Fruit fly (Drosophila melanogaster) whole organism, embryonic: ENCODE results near the gene CG31898.

Source experiments
- Atf6 ChIP-seq: fragments of 200-800 bp; sonication (Bioruptor generic); IDR thresholded peaks from 2 replicates; pipeline ENCODE4 v1.3.6; 2022; ENCODE audit warnings: missing biosample characterization, missing genetic modification characterization
- Awh ChIP-seq: fragments of 200-800 bp; sonication (Bioruptor generic); IDR thresholded peaks from 2 replicates; pipeline ENCODE4, ENCODE4 v1.3.6; 2022; ENCODE audit warnings: missing biosample characterization, missing genetic modification characterization
- CG10274 ChIP-seq: fragments of 200-800 bp; sonication (Bioruptor generic); optimal IDR thresholded peaks from 3 replicates; lab custom pipeline; 2017; ENCODE audit warnings: missing biosample characterization, mild to moderate bottlenecking, missing genetic modification characterization
- CG10321 ChIP-seq: fragments of 200-800 bp; sonication (Bioruptor generic); IDR thresholded peaks from 2 replicates; pipeline ENCODE4 v1.3.6; 2022; ENCODE audit warnings: missing biosample characterization, missing genetic modification characterization
- CG12236 ChIP-seq: fragments of 200-800 bp; sonication (Bioruptor generic); optimal IDR thresholded peaks from 2 replicates; lab custom pipeline; 2016; ENCODE audit warnings: missing biosample characterization, missing genetic modification characterization
- CG17328 ChIP-seq: fragments of 200-800 bp; sonication (Bioruptor generic); IDR thresholded peaks from 2 replicates; pipeline ENCODE4 v1.3.6; 2022; ENCODE audit warnings: missing biosample characterization, missing genetic modification characterization
- CG33557 ChIP-seq: fragments of 200-800 bp; sonication (Bioruptor generic); optimal IDR thresholded peaks from 2 replicates; lab custom pipeline; 2019; ENCODE audit warnings: missing biosample characterization, mild to moderate bottlenecking, missing genetic modification characterization, moderate library complexity
- CG6254 ChIP-seq: fragments of 200-800 bp; sonication (Bioruptor generic); optimal IDR thresholded peaks from 3 replicates; lab custom pipeline; 2017; ENCODE audit warnings: mild to moderate bottlenecking, missing biosample characterization, missing genetic modification reagents, missing genetic modification characterization
- CG6813 ChIP-seq: fragments of 200-800 bp; sonication (Bioruptor generic); optimal IDR thresholded peaks from 2 replicates; lab custom pipeline; 2017; ENCODE audit warnings: missing biosample characterization, missing genetic modification characterization, mild to moderate bottlenecking, moderate library complexity, missing genetic modification reagents
- CG9609 ChIP-seq: fragments of 200-800 bp; sonication (Bioruptor generic); optimal IDR thresholded peaks from 3 replicates; lab custom pipeline; 2016; ENCODE audit warnings: missing biosample characterization, missing genetic modification characterization
- Camta ChIP-seq: fragments of 200-800 bp; sonication (Bioruptor generic); optimal IDR thresholded peaks from 2 replicates; lab custom pipeline; 2016; ENCODE audit warnings: missing biosample characterization, missing genetic modification characterization
- Dbx ChIP-seq: fragments of 200-800 bp; sonication (Bioruptor generic); IDR thresholded peaks from 3 replicates; pipeline ENCODE4 v1.3.6; 2022; ENCODE audit warnings: missing biosample characterization, missing genetic modification characterization
- E2f1 ChIP-seq: fragments of 200-800 bp; sonication (Bioruptor generic); IDR thresholded peaks from 2 replicates; pipeline ENCODE4 v1.3.6; 2022; ENCODE audit warnings: missing biosample characterization, missing genetic modification characterization
- E2f2 ChIP-seq: fragments of 200-800 bp; sonication (Bioruptor generic); IDR thresholded peaks from 2 replicates; pipeline ENCODE4 v1.3.6; 2022; ENCODE audit warnings: missing biosample characterization, missing genetic modification characterization
- Fer3 ChIP-seq: fragments of 200-800 bp; sonication (Bioruptor generic); optimal IDR thresholded peaks from 2 replicates; lab custom pipeline; 2018; ENCODE audit warnings: missing biosample characterization, mild to moderate bottlenecking, missing genetic modification characterization, moderate library complexity
- HLH4C ChIP-seq: fragments of 200-800 bp; sonication (Bioruptor generic); IDR thresholded peaks from 3 replicates; pipeline ENCODE4 v1.3.6; 2022; ENCODE audit warnings: missing biosample characterization, missing genetic modification characterization; ENCODE audit not compliant: partially characterized antibody
- Hmx ChIP-seq: fragments of 200-800 bp; sonication (Bioruptor generic); optimal IDR thresholded peaks from 2 replicates; lab custom pipeline; 2016; ENCODE audit warnings: missing biosample characterization, missing genetic modification characterization
- Lpt ChIP-seq: fragments of >200 bp; optimal IDR thresholded peaks from 2 replicates; lab custom pipeline; 2018; ENCODE audit warnings: missing biosample characterization, missing genetic modification characterization
- NK7.1 ChIP-seq: fragments of 200-800 bp; sonication (Bioruptor generic); optimal IDR thresholded peaks from 3 replicates; lab custom pipeline; 2016; ENCODE audit warnings: missing biosample characterization, missing genetic modification characterization
- Opbp ChIP-seq: fragments of 200-800 bp; sonication (Bioruptor generic); IDR thresholded peaks from 3 replicates; pipeline ENCODE4 v1.3.6; 2022; ENCODE audit warnings: missing biosample characterization, missing genetic modification characterization; ENCODE audit not compliant: partially characterized antibody
- Rx ChIP-seq: fragments of 200-800 bp; sonication (Bioruptor generic); IDR thresholded peaks from 2 replicates; pipeline ENCODE4 v1.3.6; 2022; ENCODE audit warnings: missing biosample characterization, missing genetic modification characterization
- YL-1 ChIP-seq: fragments of 200-800 bp; sonication (Bioruptor generic); optimal IDR thresholded peaks from 3 replicates; lab custom pipeline; 2017; ENCODE audit warnings: missing biosample characterization, mild to moderate bottlenecking, missing genetic modification characterization
- btn ChIP-seq: fragments of 200-800 bp; sonication (Bioruptor generic); optimal IDR thresholded peaks from 2 replicates; lab custom pipeline; 2016; ENCODE audit warnings: missing biosample characterization, missing genetic modification characterization
- ci ChIP-seq: fragments of 200-800 bp; sonication (Bioruptor generic); IDR thresholded peaks from 3 replicates; pipeline ENCODE4 v1.3.6; 2022; ENCODE audit warnings: missing biosample characterization, missing genetic modification characterization
- corto ChIP-seq: fragments of 200-800 bp; sonication (Bioruptor generic); optimal IDR thresholded peaks from 2 replicates; lab custom pipeline; 2016; ENCODE audit warnings: missing biosample characterization, mild to moderate bottlenecking, missing genetic modification characterization, moderate library complexity
- dysf ChIP-seq: fragments of 200-800 bp; sonication (Bioruptor generic); IDR thresholded peaks from 3 replicates; pipeline ENCODE4 v1.3.6; 2022; ENCODE audit warnings: missing biosample characterization, missing genetic modification characterization
- fd3F ChIP-seq: fragments of 200-800 bp; sonication (Bioruptor generic); optimal IDR thresholded peaks from 2 replicates; lab custom pipeline; 2018; ENCODE audit warnings: missing biosample characterization, mild to moderate bottlenecking, missing genetic modification characterization, moderate library complexity
- gce ChIP-seq: fragments of 200-800 bp; sonication (Bioruptor generic); IDR thresholded peaks from 3 replicates; pipeline ENCODE4 v1.3.6; 2022; ENCODE audit warnings: missing biosample characterization, missing genetic modification characterization
- gcm ChIP-seq: fragments of 200-800 bp; sonication (Bioruptor generic); optimal IDR thresholded peaks from 2 replicates; lab custom pipeline; 2019; ENCODE audit warnings: missing biosample characterization, mild to moderate bottlenecking, missing genetic modification characterization, moderate library complexity
- gem ChIP-seq: fragments of 200-800 bp; sonication (Bioruptor generic); optimal IDR thresholded peaks from 2 replicates; lab custom pipeline; 2019; ENCODE audit warnings: missing biosample characterization, mild to moderate bottlenecking, missing genetic modification characterization, moderate library complexity
- h ChIP-seq: fragments of >200 bp; optimal IDR thresholded peaks from 2 replicates; lab custom pipeline; 2017
- hbn ChIP-seq: fragments of 200-800 bp; sonication (Bioruptor generic); IDR thresholded peaks from 2 replicates; pipeline ENCODE4 v1.3.6; 2022; ENCODE audit warnings: missing biosample characterization, missing genetic modification characterization; ENCODE audit not compliant: partially characterized antibody
- lbe ChIP-seq: fragments of 200-800 bp; sonication (Bioruptor generic); optimal IDR thresholded peaks from 2 replicates; lab custom pipeline; 2016; ENCODE audit warnings: missing biosample characterization, mild to moderate bottlenecking, missing genetic modification characterization
- lov ChIP-seq, 2 experiments: fragments of 200-800 bp in 1 of 2; fragments of >200 bp in 1 of 2; sonication (Bioruptor generic) in 1 of 2; IDR thresholded peaks in 1 of 2; optimal IDR thresholded peaks in 1 of 2; 2 replicates in 1 of 2; 3 replicates in 1 of 2; pipeline versions ENCODE4 v1.3.6 to Lab custom; 2017 to 2022; ENCODE audit warnings: missing biosample characterization in 1 of 2, missing genetic modification characterization in 1 of 2
- nerfin-1 ChIP-seq: fragments of 200-800 bp; sonication (Bioruptor generic); optimal IDR thresholded peaks from 3 replicates; lab custom pipeline; 2019; ENCODE audit warnings: missing biosample characterization, mild to moderate bottlenecking, missing genetic modification characterization, moderate library complexity
- nom ChIP-seq: fragments of 200-800 bp; sonication (Bioruptor generic); optimal IDR thresholded peaks from 2 replicates; lab custom pipeline; 2017; ENCODE audit warnings: missing biosample characterization, missing genetic modification characterization, mild to moderate bottlenecking, moderate library complexity, missing genetic modification reagents
- onecut ChIP-seq: fragments of 200-800 bp; sonication (Bioruptor generic); IDR thresholded peaks from 2 replicates; pipeline ENCODE4 v1.3.6; 2022; ENCODE audit warnings: missing biosample characterization, missing genetic modification characterization
- otp ChIP-seq: fragments of 200-800 bp; sonication (Bioruptor generic); IDR thresholded peaks from 3 replicates; pipeline ENCODE4, ENCODE4 v1.3.6; 2022; ENCODE audit warnings: missing biosample characterization, missing genetic modification characterization
- pros ChIP-seq: fragments of 200-800 bp; sonication (Bioruptor generic); optimal IDR thresholded peaks from 3 replicates; lab custom pipeline; 2019; ENCODE audit warnings: missing biosample characterization, mild to moderate bottlenecking, missing genetic modification characterization, moderate library complexity
- psq ChIP-seq: fragments of 200-800 bp; sonication (Bioruptor generic); optimal IDR thresholded peaks from 2 replicates; lab custom pipeline; 2017; ENCODE audit warnings: missing biosample characterization, missing genetic modification characterization
- seq ChIP-seq: fragments of 200-800 bp; sonication (Bioruptor generic); IDR thresholded peaks from 2 replicates; pipeline ENCODE4 v1.3.6; 2022; ENCODE audit warnings: missing biosample characterization, missing genetic modification characterization
- shn ChIP-seq: fragments of 200-800 bp; sonication (Bioruptor generic); optimal IDR thresholded peaks from 3 replicates; lab custom pipeline; 2016; ENCODE audit warnings: missing biosample characterization, missing genetic modification characterization
- sim ChIP-seq: fragments of 200-800 bp; sonication (Bioruptor generic); IDR thresholded peaks from 2 replicates; pipeline ENCODE4 v1.3.6; 2022; ENCODE audit warnings: missing biosample characterization, missing genetic modification characterization
- sug ChIP-seq: fragments of 200-800 bp; optimal IDR thresholded peaks from 2 replicates; lab custom pipeline; 2019; ENCODE audit warnings: missing biosample characterization, mild to moderate bottlenecking, missing genetic modification characterization, moderate library complexity
- twi ChIP-seq: fragments of 200-800 bp; optimal IDR thresholded peaks from 2 replicates; lab custom pipeline; 2019; ENCODE audit warnings: missing biosample characterization, mild to moderate bottlenecking, missing genetic modification characterization, moderate library complexity
- z ChIP-seq: fragments of 200-800 bp; sonication (Bioruptor generic); IDR thresholded peaks from 3 replicates; pipeline ENCODE4 v1.3.6; 2022; ENCODE audit warnings: missing biosample characterization, missing genetic modification characterization
- zen ChIP-seq: fragments of 200-800 bp; sonication (Bioruptor generic); optimal IDR thresholded peaks from 3 replicates; lab custom pipeline; 2018; ENCODE audit warnings: missing biosample characterization, mild to moderate bottlenecking, missing genetic modification characterization, moderate library complexity
- zfh1 ChIP-seq: fragments of 200-800 bp; sonication (Bioruptor generic); IDR thresholded peaks from 3 replicates; pipeline ENCODE4 v1.3.6; 2022; ENCODE audit warnings: missing biosample characterization, missing genetic modification characterization
- zfh2 ChIP-seq: fragments of 200-800 bp; sonication (Bioruptor generic); optimal IDR thresholded peaks from 2 replicates; lab custom pipeline; 2016; ENCODE audit warnings: missing biosample characterization, missing genetic modification characterization

CG31898 gene

dm6 chr2L:8416350-8417046 is 16.3 kb downstream of the CG31898 start:
- no peak for TF ChIP-seq h (lab: Kevin White, UChicago)
- TF ChIP-seq fd3F (GFP tag; lab: Kevin White, UChicago): no peak
- TF ChIP-seq CG12236: peak; percentile 16
- peak; percentile 67 for TF ChIP-seq E2f2 (GFP tag; lab: Robert Waterston, UW)
- TF ChIP-seq ci (GFP tag; lab: Robert Waterston, UW): peak; percentile 29; the same call in 1 of the 3 replicates
- no peak for TF ChIP-seq shn
- peak; percentile 83 for TF ChIP-seq nom (GFP tag; lab: Kevin White, UChicago)
- peak; percentile 36; the same call in 1 of the 3 replicates for TF ChIP-seq otp (GFP tag; lab: Robert Waterston, UW)
- TF ChIP-seq Awh (GFP tag; lab: Robert Waterston, UW): no peak; the same call in 1 of the 2 replicates
- TF ChIP-seq CG10274 (GFP tag; lab: Kevin White, UChicago): no peak
- TF ChIP-seq YL-1 (GFP tag; lab: Kevin White, UChicago): peak; percentile 17
- no peak for TF ChIP-seq onecut
- TF ChIP-seq gce (GFP tag; lab: Robert Waterston, UW): 0 out of 3 replicates have a peak, but pooled peaks have one; percentile 39
- no peak for TF ChIP-seq Fer3
- no peak for TF ChIP-seq Rx (GFP tag; lab: Robert Waterston, UW)
- peak; percentile 69 for TF ChIP-seq psq (GFP tag; lab: Kevin White, UChicago)
- peak; percentile 11; the same call in 1 of the 3 replicates for TF ChIP-seq Opbp (GFP tag; lab: Robert Waterston, UW)
- TF ChIP-seq CG9609 (GFP tag; lab: Kevin White, UChicago): peak; percentile 25
- TF ChIP-seq CG17328 (GFP tag; lab: Robert Waterston, UW): no peak
- peak; percentile 7 for TF ChIP-seq twi (tag; lab: Kevin White, UChicago)
- peak; percentile 70; the same call in 2 of the 3 replicates for TF ChIP-seq z (GFP tag; lab: Robert Waterston, UW)
- TF ChIP-seq btn (GFP tag; lab: Kevin White, UChicago): peak; percentile 29
- TF ChIP-seq seq (GFP tag; lab: Robert Waterston, UW): no peak
- 0 out of 2 replicates have a peak, but pooled peaks have one; percentile 5 for TF ChIP-seq sim (GFP tag; lab: Robert Waterston, UW)
- peak; percentile 21 for TF ChIP-seq corto (GFP tag; lab: Kevin White, UChicago)
- 0 out of 2 replicates have a peak, but pooled peaks have one; percentile 15 for TF ChIP-seq hbn (GFP tag; lab: Robert Waterston, UW)
- TF ChIP-seq zen: peak; percentile 39
- TF ChIP-seq lov (optimal IDR thresholded peaks at IDR 0.05; lab: Kevin White, UChicago): peak; percentile 96
- TF ChIP-seq lov (GFP tag; IDR thresholded peaks at IDR 0.05; lab: Robert Waterston, UW): no peak
- peak; percentile 21 for TF ChIP-seq gcm (GFP tag; lab: Kevin White, UChicago)
- 0 out of 3 replicates have a peak, but pooled peaks have one; percentile 49 for TF ChIP-seq Dbx (GFP tag; lab: Robert Waterston, UW)
- peak; percentile 2 for TF ChIP-seq nerfin-1 (tag; lab: Kevin White, UChicago)
- no peak for TF ChIP-seq Camta (GFP tag; lab: Kevin White, UChicago)
- no peak for TF ChIP-seq sug (tag; lab: Kevin White, UChicago)
- TF ChIP-seq zfh2 (GFP tag; lab: Kevin White, UChicago): peak; percentile 2
- TF ChIP-seq CG10321: peak; percentile 24; the same call in 1 of the 2 replicates
- TF ChIP-seq Lpt: no peak
- TF ChIP-seq HLH4C (GFP tag; lab: Robert Waterston, UW): 0 out of 3 replicates have a peak, but pooled peaks have one; percentile 34
- TF ChIP-seq E2f1 (GFP tag; lab: Robert Waterston, UW): no peak
- 0 out of 3 replicates have a peak, but pooled peaks have one; percentile 30 for TF ChIP-seq dysf (GFP tag; lab: Robert Waterston, UW)
- TF ChIP-seq Atf6 (GFP tag; lab: Robert Waterston, UW): peak; percentile 58; the same call in 1 of the 2 replicates
- TF ChIP-seq Hmx (GFP tag; lab: Kevin White, UChicago): no peak
- TF ChIP-seq zfh1: 0 out of 3 replicates have a peak, but pooled peaks have one; percentile 2
- TF ChIP-seq CG6254 (GFP tag; lab: Kevin White, UChicago): peak; percentile 21
- no peak for TF ChIP-seq CG33557 (GFP tag; lab: Kevin White, UChicago)
- TF ChIP-seq gem (tag; lab: Kevin White, UChicago): peak; percentile 1
- TF ChIP-seq pros (GFP tag; lab: Kevin White, UChicago): peak; percentile 89
- TF ChIP-seq NK7.1 (GFP tag; lab: Kevin White, UChicago): no peak
- peak; percentile 55 for TF ChIP-seq lbe (GFP tag; lab: Kevin White, UChicago)
- TF ChIP-seq CG6813: peak; percentile 4
